Worm (Caenorhabditis elegans) whole organism, mixed stage, embryonic: ENCODE measurements around the gene utp-20.

Source experiments
- blmp-1 ChIP-seq: fragments of 150-350 bp; optimal IDR thresholded peaks from 2 replicates; lab custom pipeline; 2014; ENCODE audit warnings: missing biosample characterization, missing genetic modification characterization
- elt-1 ChIP-seq: sonication (generic microtip); optimal IDR thresholded peaks from 2 replicates; lab custom pipeline; 2017; ENCODE audit warnings: missing genetic modification characterization, mild to moderate bottlenecking, missing compliant biosample characterization, antibody characterized with exemption, moderate library complexity, borderline replicate concordance; ENCODE audit not compliant: insufficient read depth
- lsy-2 ChIP-seq: fragments of 150-350 bp; optimal IDR thresholded peaks from 2 replicates; lab custom pipeline; 2014; ENCODE audit warnings: missing biosample characterization, missing genetic modification characterization
- nhr-12 ChIP-seq: fragments of 150-350 bp; optimal IDR thresholded peaks from 2 replicates; lab custom pipeline; 2014; ENCODE audit warnings: missing biosample characterization, missing genetic modification characterization

- TF ChIP-seq lsy-2 (no peak), blmp-1 (tag; lab: Kevin White, UChicago) (no peak), elt-1 (tag; lab: Kevin White, UChicago) (no peak), nhr-12 (no peak)
Measured at ce11 chrII:6522622-6523254, 13.4 kb upstream of the utp-20 start.
